Fruit fly (Drosophila melanogaster) whole organism, wandering third instar larva: ENCODE measurements around the gene FucTA.

Source experiments
- Abd-B ChIP-seq: fragments of >200 bp; optimal IDR thresholded peaks from 2 replicates; lab custom pipeline; 2017; ENCODE audit warnings: missing biosample characterization, missing genetic modification characterization
- CG9705 ChIP-seq: fragments of 200-800 bp; sonication (Bioruptor generic); optimal IDR thresholded peaks from 2 replicates; lab custom pipeline; 2018; ENCODE audit warnings: missing biosample characterization, mild to moderate bottlenecking, missing genetic modification characterization
- CrebA ChIP-seq: fragments of 200-800 bp; sonication (Bioruptor generic); optimal IDR thresholded peaks from 2 replicates; lab custom pipeline; 2016; ENCODE audit warnings: missing biosample characterization, mild to moderate bottlenecking, missing genetic modification characterization, borderline replicate concordance
- Dfd ChIP-seq: fragments of >200 bp; optimal IDR thresholded peaks from 2 replicates; lab custom pipeline; 2017; ENCODE audit warnings: missing biosample characterization, missing genetic modification characterization
- Dif ChIP-seq: fragments of 200-275, 200-300 bp; sonication (Bioruptor generic); optimal IDR thresholded peaks from 2 replicates; lab custom pipeline; 2018; ENCODE audit warnings: missing biosample characterization, missing genetic modification characterization; ENCODE audit not compliant: partially characterized antibody
- GATAd ChIP-seq: sonication (Bioruptor generic); optimal IDR thresholded peaks from 2 replicates; lab custom pipeline; 2016; ENCODE audit warnings: missing biosample characterization, missing genetic modification characterization
- HLH106 ChIP-seq: fragments of 200-800 bp; optimal IDR thresholded peaks from 3 replicates; lab custom pipeline; 2019; ENCODE audit warnings: missing biosample characterization, mild to moderate bottlenecking, missing genetic modification characterization, moderate library complexity
- Hnf4 ChIP-seq: fragments of 200-800 bp; sonication (Bioruptor generic); optimal IDR thresholded peaks from 2 replicates; lab custom pipeline; 2016; ENCODE audit warnings: missing biosample characterization, mild to moderate bottlenecking, missing genetic modification characterization
- Hr78 ChIP-seq: fragments of >200 bp; optimal IDR thresholded peaks from 2 replicates; lab custom pipeline; 2017; ENCODE audit warnings: missing biosample characterization, missing genetic modification characterization
- Hr83 ChIP-seq: fragments of 200-300 bp; sonication (Bioruptor generic); optimal IDR thresholded peaks from 2 replicates; lab custom pipeline; 2016; ENCODE audit warnings: missing biosample characterization, mild to moderate bottlenecking, missing genetic modification characterization, moderate library complexity; ENCODE audit not compliant: poor library complexity, severe bottlenecking
- Jra ChIP-seq: sonication (Bioruptor generic); optimal IDR thresholded peaks from 2 replicates; lab custom pipeline; 2016; ENCODE audit warnings: missing biosample characterization, missing genetic modification characterization
- Myc ChIP-seq: fragments of >200 bp; optimal IDR thresholded peaks from 2 replicates; lab custom pipeline; 2017
- N ChIP-seq: fragments of >200 bp; optimal IDR thresholded peaks from 2 replicates; lab custom pipeline; 2018; ENCODE audit warnings: missing biosample characterization, missing external identifiers, missing genetic modification characterization
- OdsH ChIP-seq: fragments of 200-800 bp; sonication (Bioruptor generic); optimal IDR thresholded peaks from 2 replicates; lab custom pipeline; 2016; ENCODE audit warnings: missing biosample characterization, mild to moderate bottlenecking, missing genetic modification characterization
- Rel ChIP-seq, 2 experiments: fragments of 200-800 bp; sonication (Bioruptor generic) in 1 of 2; optimal IDR thresholded peaks; 2 replicates in 1 of 2; 3 replicates in 1 of 2; lab custom pipeline; 2016 to 2019; ENCODE audit warnings: mild to moderate bottlenecking in 2 of 2, missing biosample characterization in 2 of 2, missing genetic modification characterization in 2 of 2, moderate library complexity in 1 of 2
- Sp1 ChIP-seq: fragments of 200-800 bp; sonication (Bioruptor generic); optimal IDR thresholded peaks from 3 replicates; lab custom pipeline; 2019; ENCODE audit warnings: missing biosample characterization, mild to moderate bottlenecking, missing genetic modification characterization, moderate library complexity
- Vsx2 ChIP-seq: fragments of 200-300, 225-300 bp; sonication (Bioruptor generic); optimal IDR thresholded peaks from 2 replicates; lab custom pipeline; 2018; ENCODE audit warnings: missing biosample characterization, missing genetic modification characterization; ENCODE audit not compliant: partially characterized antibody
- br ChIP-seq: fragments of 200-800 bp; sonication (Bioruptor generic); optimal IDR thresholded peaks from 2 replicates; lab custom pipeline; 2016; ENCODE audit warnings: missing biosample characterization, missing genetic modification characterization
- dl ChIP-seq, 2 experiments: fragments of 175-275, 200-275 bp in 1 of 2; fragments of 200-275 bp in 1 of 2; sonication (Bioruptor generic); optimal IDR thresholded peaks; lab custom pipeline; 2018; ENCODE audit warnings: mild to moderate bottlenecking in 2 of 2, missing biosample characterization in 2 of 2, missing genetic modification characterization in 2 of 2, moderate library complexity in 2 of 2; ENCODE audit not compliant: partially characterized antibody in 2 of 2, insufficient read depth in 1 of 2
- dmrt93B ChIP-seq: fragments of 200-800 bp; sonication (Bioruptor generic); optimal IDR thresholded peaks from 2 replicates; lab custom pipeline; 2018; ENCODE audit warnings: missing biosample characterization, mild to moderate bottlenecking, missing genetic modification characterization
- ey ChIP-seq: fragments of 200-800 bp; sonication (Bioruptor generic); optimal IDR thresholded peaks from 2 replicates; lab custom pipeline; 2016; ENCODE audit warnings: missing biosample characterization, missing genetic modification characterization
- foxo ChIP-seq, 2 experiments: fragments of 200-800 bp; sonication (Bioruptor generic); optimal IDR thresholded peaks; 2 replicates in 1 of 2; 3 replicates in 1 of 2; lab custom pipeline; 2016 to 2017; ENCODE audit warnings: missing biosample characterization in 2 of 2, missing genetic modification characterization in 2 of 2
- fru ChIP-seq: fragments of 200-800 bp; sonication (Bioruptor generic); optimal IDR thresholded peaks from 3 replicates; lab custom pipeline; 2016; ENCODE audit warnings: missing biosample characterization, mild to moderate bottlenecking, missing genetic modification characterization
- h ChIP-seq: fragments of 200-800 bp; sonication (Bioruptor generic); optimal IDR thresholded peaks from 3 replicates; lab custom pipeline; 2016; ENCODE audit warnings: missing biosample characterization, mild to moderate bottlenecking, missing genetic modification characterization
- jim ChIP-seq: fragments of 175-275, 200-325 bp; sonication (Bioruptor generic); optimal IDR thresholded peaks from 2 replicates; lab custom pipeline; 2016; ENCODE audit warnings: missing biosample characterization, mild to moderate bottlenecking, missing genetic modification characterization
- lola ChIP-seq: fragments of >200 bp; optimal IDR thresholded peaks from 2 replicates; lab custom pipeline; 2017; ENCODE audit warnings: missing biosample characterization, missing genetic modification characterization
- pan ChIP-seq: fragments of >200 bp; optimal IDR thresholded peaks from 2 replicates; lab custom pipeline; 2017
- psq ChIP-seq: fragments of 200-800 bp; sonication (Bioruptor generic); optimal IDR thresholded peaks from 3 replicates; lab custom pipeline; 2017; ENCODE audit warnings: missing biosample characterization, mild to moderate bottlenecking, missing genetic modification characterization, moderate library complexity
- rgr ChIP-seq: fragments of 200-800 bp; sonication (Bioruptor generic); optimal IDR thresholded peaks from 3 replicates; lab custom pipeline; 2016; ENCODE audit warnings: missing biosample characterization, mild to moderate bottlenecking, missing genetic modification characterization
- sage ChIP-seq: fragments of 200-800 bp; sonication (Bioruptor generic); optimal IDR thresholded peaks from 2 replicates; lab custom pipeline; 2016; ENCODE audit warnings: missing biosample characterization, mild to moderate bottlenecking, missing genetic modification characterization
- sv ChIP-seq: fragments of 200-800 bp; sonication (Bioruptor generic); optimal IDR thresholded peaks from 3 replicates; lab custom pipeline; 2016; ENCODE audit warnings: missing biosample characterization, missing genetic modification characterization
- tai ChIP-seq: sonication (Bioruptor generic); optimal IDR thresholded peaks from 2 replicates; lab custom pipeline; 2016; ENCODE audit warnings: missing biosample characterization, missing genetic modification characterization
- usp ChIP-seq: fragments of >200 bp; optimal IDR thresholded peaks from 2 replicates; lab custom pipeline; 2017; ENCODE audit warnings: missing biosample characterization, missing genetic modification characterization
- woc ChIP-seq: sonication (Bioruptor generic); optimal IDR thresholded peaks from 2 replicates; lab custom pipeline; 2016; ENCODE audit warnings: missing biosample characterization, mild to moderate bottlenecking, missing genetic modification characterization

The FucTA gene

DNA sequence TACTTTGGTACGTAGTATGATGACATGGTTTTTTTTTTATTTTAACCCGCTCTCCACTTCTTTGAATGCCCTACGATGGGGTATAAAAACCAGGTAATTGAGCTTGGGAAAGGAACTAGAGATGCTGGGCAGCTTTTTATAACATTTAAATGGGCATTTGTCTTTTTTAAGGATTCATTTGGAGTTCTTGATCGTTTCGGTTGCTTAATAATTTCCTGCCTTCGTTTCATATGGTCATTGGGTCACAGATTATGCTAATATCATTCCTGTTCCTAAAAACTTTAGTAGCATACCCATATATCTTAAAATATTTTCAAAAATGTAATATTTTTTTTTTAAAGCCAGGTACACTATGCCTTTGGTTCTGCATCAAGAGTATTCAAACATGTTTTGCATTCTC is 41.8 kb downstream of the FucTA start:
- TF ChIP-seq CG9705 (GFP tag; lab: Kevin White, UChicago), result no peak
- TF ChIP-seq Jra (GFP tag; lab: Kevin White, UChicago), result no peak
- peak; percentile 25 for TF ChIP-seq h (GFP tag; lab: Kevin White, UChicago)
- TF ChIP-seq dl (GFP tag; optimal IDR thresholded peaks at IDR 0.05; lab: Kevin White, UChicago; ENCODE audit: insufficient read depth in 1 of 2, partially characterized antibody in 2 of 2), result no peak
- TF ChIP-seq dmrt93B (GFP tag; lab: Kevin White, UChicago), result peak; percentile 43
- no peak for TF ChIP-seq pan (lab: Kevin White, UChicago)
- TF ChIP-seq ey (GFP tag; lab: Kevin White, UChicago), result peak; percentile 38
- no peak for TF ChIP-seq Dfd
- TF ChIP-seq Hr83 (GFP tag; lab: Kevin White, UChicago), result no peak
- no peak for TF ChIP-seq sage (GFP tag; lab: Kevin White, UChicago)
- no peak for TF ChIP-seq Dif (GFP tag; lab: Kevin White, UChicago)
- peak; percentile 8 for TF ChIP-seq Sp1
- no peak for TF ChIP-seq N (GFP tag; lab: Kevin White, UChicago)
- no peak for TF ChIP-seq OdsH (GFP tag; lab: Kevin White, UChicago)
- TF ChIP-seq foxo (GFP tag; optimal IDR thresholded peaks at IDR 0.05; lab: Kevin White, UChicago), result peak in 1 of 2 experiments; percentile 69
- TF ChIP-seq sv (GFP tag; lab: Kevin White, UChicago), result no peak
- TF ChIP-seq fru (GFP tag; lab: Kevin White, UChicago), result peak; percentile 62
- peak; percentile 31 for TF ChIP-seq br (GFP tag; lab: Kevin White, UChicago)
- peak; percentile 3 for TF ChIP-seq tai
- peak; percentile 20 for TF ChIP-seq rgr (GFP tag; lab: Kevin White, UChicago)
- TF ChIP-seq GATAd (GFP tag; lab: Kevin White, UChicago), result no peak
- peak; percentile 27 for TF ChIP-seq Hnf4 (GFP tag; lab: Kevin White, UChicago)
- no peak for TF ChIP-seq woc
- no peak for TF ChIP-seq Hr78 (GFP tag; lab: Kevin White, UChicago)
- TF ChIP-seq psq (GFP tag; lab: Kevin White, UChicago), result peak; percentile 53
- no peak for TF ChIP-seq Myc (lab: Kevin White, UChicago)
- no peak for TF ChIP-seq Abd-B (GFP tag; lab: Kevin White, UChicago)
- TF ChIP-seq HLH106, result peak; percentile 23
- no peak for TF ChIP-seq CrebA (GFP tag; lab: Kevin White, UChicago)
- no peak for TF ChIP-seq Vsx2 (GFP tag; lab: Kevin White, UChicago)

DNA sequence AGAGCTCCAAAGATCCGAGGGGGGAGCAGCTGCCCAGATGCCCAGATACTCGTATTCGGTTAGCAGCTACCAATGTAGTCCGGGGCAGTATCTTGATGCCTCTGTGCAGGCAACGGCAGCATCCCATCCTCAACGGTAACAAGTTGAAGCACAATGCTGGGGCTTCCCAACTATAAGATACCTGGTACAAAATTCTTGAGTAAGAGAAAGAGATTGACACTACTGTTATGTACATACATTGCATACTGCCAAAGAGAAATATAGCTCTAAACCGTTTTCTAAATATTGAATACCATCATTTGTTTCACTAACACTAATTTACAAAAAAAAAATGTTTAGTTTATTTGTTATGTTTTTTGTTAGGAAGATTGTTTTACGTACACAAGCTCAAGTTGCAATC is 42.8 kb downstream of the FucTA start:
- TF ChIP-seq woc (peak; percentile 41), psq (GFP tag; lab: Kevin White, UChicago) (no peak)

- no peak for TF ChIP-seq Dfd
- TF ChIP-seq woc, result peak; percentile 61
Observed at dm6 chr3L:15192172-15192571, 45.2 kb downstream of the FucTA start.

DNA sequence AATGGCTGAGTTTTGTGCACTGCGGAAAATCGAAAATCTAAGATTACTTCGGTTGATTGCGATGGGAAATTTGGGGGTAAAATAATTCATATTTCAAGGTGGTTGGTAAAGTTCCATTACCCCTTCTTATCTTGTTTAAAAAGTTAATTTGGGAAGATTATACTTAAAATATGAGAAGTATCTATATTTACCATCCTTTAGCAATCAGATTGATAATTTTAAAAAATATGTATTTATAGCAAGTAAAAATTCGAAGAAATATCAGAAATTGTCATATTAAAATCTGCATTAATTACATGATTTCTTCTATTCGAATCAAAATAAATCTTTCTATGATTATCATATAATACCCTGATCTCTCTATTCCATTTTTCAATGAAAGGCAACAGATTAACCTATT is 48.6 kb downstream of the FucTA start:
- TF ChIP-seq dmrt93B (GFP tag; lab: Kevin White, UChicago) (no peak), Dif (GFP tag; lab: Kevin White, UChicago) (no peak), fru (GFP tag; lab: Kevin White, UChicago) (no peak), h (GFP tag; lab: Kevin White, UChicago) (no peak), sv (GFP tag; lab: Kevin White, UChicago) (no peak), pan (lab: Kevin White, UChicago) (no peak), usp (GFP tag; lab: Kevin White, UChicago) (no peak), HLH106 (no peak), Rel (GFP tag; optimal IDR thresholded peaks at IDR 0.05; lab: Kevin White, UChicago) (no peak), Rel (tag; optimal IDR thresholded peaks at IDR 0.05; lab: Kevin White, UChicago) (no peak), ey (GFP tag; lab: Kevin White, UChicago) (no peak), foxo (GFP tag; optimal IDR thresholded peaks at IDR 0.05; lab: Kevin White, UChicago) (no peak), Hnf4 (GFP tag; lab: Kevin White, UChicago) (no peak), Jra (GFP tag; lab: Kevin White, UChicago) (no peak), Myc (lab: Kevin White, UChicago) (no peak), lola (no peak), CG9705 (GFP tag; lab: Kevin White, UChicago) (no peak), Hr83 (GFP tag; lab: Kevin White, UChicago) (no peak), jim (no peak), Sp1 (no peak)
